Fruit fly (Drosophila melanogaster) whole organism: ENCODE results near the gene CG13047.

Experiments used
- CG8478 ChIP-seq: fragments of >200 bp; optimal IDR thresholded peaks from 2 replicates; lab custom pipeline; 2018; ENCODE audit warnings: inconsistent platforms
- Dll ChIP-seq: fragments of >200 bp; optimal IDR thresholded peaks from 2 replicates; lab custom pipeline; 2017
- EcR ChIP-seq, 2 experiments: fragments of >200 bp; optimal IDR thresholded peaks; 2 replicates each; lab custom pipeline; 2017; ENCODE audit warnings: missing biosample characterization in 2 of 2, missing genetic modification characterization in 2 of 2, missing genetic modification reagents in 2 of 2
- pan ChIP-seq: fragments of >200 bp; optimal IDR thresholded peaks from 2 replicates; lab custom pipeline; 2017
- psq ChIP-seq: fragments of >200 bp; optimal IDR thresholded peaks from 2 replicates; lab custom pipeline; 2017
- usp ChIP-seq: fragments of >200 bp; optimal IDR thresholded peaks from 2 replicates; lab custom pipeline; 2017; ENCODE audit warnings: missing biosample characterization, missing genetic modification characterization, mixed read lengths

Gene CG13047

DNA sequence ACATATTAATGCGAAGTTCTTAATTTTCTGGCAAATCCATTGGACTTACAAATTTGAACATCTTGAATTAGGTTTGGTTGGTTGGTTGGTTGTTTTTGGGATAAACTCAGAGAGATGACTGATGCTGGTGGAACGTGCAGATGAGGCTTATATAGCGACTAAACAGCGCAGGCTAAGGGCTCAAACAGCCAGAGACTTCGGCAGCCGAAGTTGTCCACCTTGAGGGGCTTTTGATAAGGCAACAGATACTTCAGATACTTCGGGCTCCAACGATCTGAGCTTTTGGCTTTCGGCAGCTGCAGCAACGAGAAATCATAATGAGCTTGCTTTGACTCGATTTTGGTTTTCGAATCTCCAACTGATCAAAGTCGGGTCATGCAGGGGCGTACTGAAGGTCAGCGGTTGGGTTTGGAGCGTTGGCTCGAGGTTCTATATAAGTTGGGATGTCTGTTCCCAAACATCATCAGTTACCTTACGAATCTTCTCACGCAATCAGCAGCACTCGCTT lies 34.3 kb upstream of the CG13047 start, which contains the start of the genes CG13041 and CG13060:
Gene CG13041 (minus strand): TSS at position 128 of the 508 bp plus-strand sequence.
Gene CG13060 (plus strand): TSS at position 458 of the 508 bp plus-strand sequence.
- no peak for TF ChIP-seq CG8478 (lab: Kevin White, UChicago)
- no peak for TF ChIP-seq usp
- TF ChIP-seq EcR (GFP tag; optimal IDR thresholded peaks at IDR 0.05; lab: Kevin White, UChicago), result no peak
- no peak for TF ChIP-seq psq
- TF ChIP-seq pan (lab: Kevin White, UChicago), result no peak
- TF ChIP-seq Dll (lab: Kevin White, UChicago), result no peak

DNA sequence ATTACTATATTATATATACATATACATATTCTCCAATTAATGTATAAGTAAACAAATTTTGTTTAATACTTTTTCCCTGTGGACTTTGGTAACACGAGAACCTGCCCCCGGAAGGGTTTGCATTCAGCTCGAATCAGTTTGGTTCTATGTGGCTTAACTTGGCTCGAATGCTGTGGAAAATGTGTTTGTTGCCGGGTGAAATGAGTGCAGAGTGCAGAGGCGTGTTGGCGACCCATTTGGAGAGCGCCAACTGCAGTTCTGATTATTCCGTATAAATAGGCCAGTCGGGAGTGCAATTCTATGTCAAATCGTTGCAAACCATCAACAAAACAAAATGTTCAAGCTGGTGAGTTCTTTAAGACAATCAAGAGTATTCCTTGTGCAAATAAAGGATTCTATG lies 32.5 kb upstream of the CG13047 start, which contains the start of gene Nplp3:
Gene Nplp3 (plus strand): TSS at position 301 of the 400 bp plus-strand sequence.
- TF ChIP-seq Dll (lab: Kevin White, UChicago) (no peak), usp (no peak), EcR (GFP tag; optimal IDR thresholded peaks at IDR 0.05; lab: Kevin White, UChicago) (no peak), pan (lab: Kevin White, UChicago) (no peak), psq (no peak), CG8478 (lab: Kevin White, UChicago) (no peak)

DNA sequence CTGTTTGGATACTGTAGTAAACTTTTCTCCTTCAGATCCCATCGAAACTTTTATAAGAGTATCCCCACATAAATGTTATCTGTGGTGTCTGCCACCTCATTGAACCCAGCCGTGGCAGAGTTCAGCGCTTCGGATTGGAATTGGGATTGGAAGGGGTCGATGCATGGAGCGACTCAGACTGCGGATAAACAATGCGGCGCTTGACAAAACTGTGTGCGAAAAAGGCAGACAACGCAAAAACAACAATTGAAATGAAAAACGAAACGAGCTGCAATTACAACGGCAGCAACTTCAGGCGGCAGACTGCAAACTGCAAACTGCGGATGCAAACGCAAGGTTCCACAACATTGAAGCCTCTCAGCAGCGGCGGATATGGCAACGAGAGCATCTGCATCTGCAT lies 28.8 kb upstream of the CG13047 start, which contains the start of gene CG13062:
Gene CG13062 (plus strand): TSS at position 301 of the 400 bp plus-strand sequence.
- TF ChIP-seq pan (lab: Kevin White, UChicago) (no peak), CG8478 (lab: Kevin White, UChicago) (no peak), psq (no peak), usp (no peak), EcR (GFP tag; optimal IDR thresholded peaks at IDR 0.05; lab: Kevin White, UChicago) (no peak), Dll (lab: Kevin White, UChicago) (no peak)

DNA sequence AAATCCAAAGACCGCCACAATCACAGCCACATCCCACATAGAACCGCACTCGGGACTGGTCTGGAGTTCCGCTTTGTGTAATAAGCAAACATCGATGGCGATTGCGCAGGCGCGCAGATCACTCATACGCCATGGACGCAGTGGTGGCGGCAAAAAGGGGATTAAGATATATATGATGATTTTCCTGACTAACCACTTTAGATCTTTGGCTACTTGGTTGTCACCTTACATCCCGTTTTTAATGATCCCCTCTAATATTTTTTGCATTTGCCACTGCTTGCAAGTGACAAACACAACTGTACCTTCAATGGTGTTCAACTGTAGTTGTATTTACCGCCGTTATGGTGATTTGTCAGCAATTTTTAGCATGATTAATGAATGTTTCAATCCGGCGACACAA lies 24.8 kb upstream of the CG13047 start:
- TF ChIP-seq psq (no peak), CG8478 (lab: Kevin White, UChicago) (no peak), pan (lab: Kevin White, UChicago) (no peak), usp (no peak), Dll (lab: Kevin White, UChicago) (no peak), EcR (GFP tag; optimal IDR thresholded peaks at IDR 0.05; lab: Kevin White, UChicago) (no peak)

DNA sequence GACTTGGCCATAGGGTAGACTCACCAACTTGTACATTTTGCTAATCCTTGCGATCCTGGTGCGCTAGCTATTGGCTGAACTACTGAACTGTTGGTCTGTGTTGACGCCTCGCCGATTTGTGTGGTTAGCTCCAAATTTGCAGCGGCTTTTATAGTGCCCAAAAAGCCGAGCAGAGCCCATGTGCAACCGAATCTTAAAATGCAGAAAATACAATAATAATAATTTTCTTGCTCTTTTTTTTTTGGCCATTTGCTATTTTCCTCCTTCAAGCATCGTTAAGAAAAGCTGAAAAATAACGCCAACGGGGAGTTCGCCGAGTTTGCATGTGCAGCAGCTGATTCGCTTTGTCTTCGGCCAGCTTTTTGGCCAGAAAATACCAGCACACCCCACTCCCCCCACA lies 23.2 kb upstream of the CG13047 start, which contains the start of gene CG13042:
Gene CG13042 (minus strand): TSS at position 101 of the 400 bp plus-strand sequence.
- TF ChIP-seq Dll (lab: Kevin White, UChicago) (no peak), CG8478 (lab: Kevin White, UChicago) (no peak), EcR (GFP tag; optimal IDR thresholded peaks at IDR 0.05; lab: Kevin White, UChicago) (no peak), psq (no peak), pan (lab: Kevin White, UChicago) (no peak)

DNA sequence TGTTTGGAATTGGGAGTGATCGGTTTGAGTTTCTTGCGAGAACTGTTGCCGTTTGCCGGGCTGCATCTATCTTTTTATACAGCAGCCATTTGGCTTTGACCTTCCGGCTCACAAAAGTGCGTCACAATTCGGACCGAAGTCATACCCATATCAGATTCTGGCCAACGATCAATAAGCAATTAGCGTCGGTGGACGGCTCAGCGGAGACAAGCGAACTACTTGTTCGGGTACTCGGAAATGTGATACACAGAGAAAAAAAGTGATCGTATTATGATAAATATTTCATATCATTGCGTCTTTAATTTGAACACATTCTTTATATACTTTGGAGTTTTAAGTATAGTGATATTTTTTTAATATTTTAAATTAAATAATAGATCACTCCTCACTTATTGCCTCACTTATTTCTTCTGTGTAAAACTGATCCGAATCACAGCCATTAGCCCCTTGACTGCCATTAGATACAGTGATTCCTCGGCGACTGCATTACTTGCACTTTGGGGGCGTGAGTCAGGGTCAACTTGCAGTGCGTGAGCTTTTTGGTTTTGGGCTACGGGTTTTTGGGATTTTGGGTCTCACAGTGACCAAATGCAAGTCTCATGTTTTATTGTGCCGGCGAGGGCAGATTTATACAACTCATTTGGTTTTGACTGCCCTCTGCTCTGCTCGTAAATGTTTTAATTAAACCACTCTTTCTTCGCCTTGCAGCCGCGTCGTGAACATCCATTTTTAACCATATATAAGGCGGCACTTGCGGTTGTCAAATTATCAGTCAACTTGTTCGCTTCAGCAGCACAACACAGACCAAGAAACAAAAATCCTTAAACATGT lies 20.8 kb upstream of the CG13047 start, which contains the start of the genes CG13043 and CG13063:
Gene CG13043 (minus strand): TSS at position 51 of the 831 bp plus-strand sequence.
Gene CG13063 (plus strand): TSS at position 781 of the 831 bp plus-strand sequence.
- TF ChIP-seq usp, result no peak

DNA sequence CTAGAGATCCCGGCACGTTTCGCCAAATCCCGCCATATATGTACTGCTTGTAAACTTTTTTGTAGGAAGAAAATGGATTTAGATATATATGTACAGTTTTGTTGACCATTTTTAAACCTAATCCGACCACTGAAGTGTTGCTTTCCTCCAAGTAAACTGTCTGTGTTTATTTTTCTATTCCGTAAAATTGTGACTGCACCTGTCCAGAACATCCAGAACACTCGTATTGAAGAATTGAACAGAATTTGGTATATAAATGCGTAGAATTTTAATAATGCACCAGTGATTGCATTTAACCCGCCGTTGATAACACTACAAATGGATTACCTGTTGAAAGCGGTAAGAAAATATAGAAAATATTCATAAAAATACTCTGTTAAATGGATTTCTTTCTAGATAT lies 18.8 kb upstream of the CG13047 start, which contains the start of gene CG43249:
Gene CG43249 (plus strand): TSS at position 301 of the 400 bp plus-strand sequence.
- TF ChIP-seq CG8478 (lab: Kevin White, UChicago), result no peak
- no peak for TF ChIP-seq EcR (GFP tag; optimal IDR thresholded peaks at IDR 0.05; lab: Kevin White, UChicago)
- no peak for TF ChIP-seq Dll (lab: Kevin White, UChicago)
- no peak for TF ChIP-seq usp
- TF ChIP-seq psq, result no peak
- no peak for TF ChIP-seq pan (lab: Kevin White, UChicago)

DNA sequence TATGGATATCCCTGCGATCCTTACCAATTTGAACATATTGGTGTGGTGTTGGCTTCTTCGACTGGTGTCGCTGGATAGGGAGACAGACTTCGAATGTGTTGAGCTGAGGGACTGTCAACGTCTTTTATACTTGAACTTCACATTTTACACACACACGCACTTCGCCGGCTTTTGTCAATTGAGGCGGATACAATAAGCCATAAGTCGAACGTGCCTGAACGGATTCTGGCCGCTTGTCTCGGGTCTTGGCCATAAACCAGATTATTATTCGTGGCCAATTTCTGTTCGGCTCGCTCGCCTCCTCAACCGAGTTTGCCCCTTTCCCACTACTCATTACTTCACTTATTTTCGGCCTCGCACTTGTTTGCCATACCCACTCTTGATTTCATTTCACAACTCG lies 17.9 kb upstream of the CG13047 start, which contains the start of gene CG13044:
Gene CG13044 (minus strand): TSS at position 101 of the 400 bp plus-strand sequence.
- no peak for TF ChIP-seq Dll (lab: Kevin White, UChicago)
- no peak for TF ChIP-seq usp
- no peak for TF ChIP-seq psq
- no peak for TF ChIP-seq CG8478 (lab: Kevin White, UChicago)
- TF ChIP-seq EcR (GFP tag; optimal IDR thresholded peaks at IDR 0.05; lab: Kevin White, UChicago), result no peak
- TF ChIP-seq pan (lab: Kevin White, UChicago), result no peak

DNA sequence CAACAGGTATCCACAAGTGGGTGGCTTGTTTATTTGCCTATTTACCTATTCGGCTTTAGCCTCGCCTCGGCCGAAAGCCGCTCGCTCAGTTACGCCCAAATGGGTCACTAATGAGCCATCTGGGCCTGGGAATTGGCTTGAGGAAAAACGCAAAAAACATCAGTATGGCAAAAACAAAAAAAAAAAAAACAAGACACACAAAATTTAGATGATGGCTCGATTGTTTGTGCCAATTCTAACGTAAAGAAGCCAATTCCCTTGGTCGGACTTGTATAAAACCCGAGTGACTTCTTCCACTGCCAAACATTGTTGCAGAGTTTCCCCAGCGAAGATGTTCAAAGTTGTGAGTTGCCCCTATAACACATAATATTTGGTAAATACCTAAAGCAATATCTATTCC lies 16.0 kb upstream of the CG13047 start, which contains the start of gene CG4982:
Gene CG4982 (plus strand): TSS at position 301 of the 400 bp plus-strand sequence.
- TF ChIP-seq Dll (lab: Kevin White, UChicago) (no peak), CG8478 (lab: Kevin White, UChicago) (no peak), psq (no peak)

DNA sequence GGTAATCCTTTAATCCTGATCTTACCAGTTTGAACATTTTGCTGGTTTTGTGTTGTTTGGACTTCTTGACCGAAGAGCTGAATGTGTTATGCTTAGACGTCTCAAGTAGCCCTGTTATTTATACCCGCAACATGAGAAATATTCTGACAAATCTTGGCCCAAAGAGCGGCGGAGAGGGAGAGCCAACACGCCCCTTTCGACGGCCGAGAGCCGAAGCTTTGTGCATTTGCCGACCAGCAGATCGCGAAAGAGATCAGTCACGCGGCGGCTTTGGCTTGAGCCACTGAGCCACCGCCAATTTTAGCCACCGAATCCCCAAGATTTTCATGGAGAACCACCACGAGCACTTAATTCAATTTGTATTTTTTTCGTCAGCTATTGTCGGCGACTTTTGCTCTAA lies 10.3 kb upstream of the CG13047 start, which contains the start of gene CG4962:
Gene CG4962 (minus strand): TSS at position 101 of the 400 bp plus-strand sequence.
- no peak for TF ChIP-seq usp

DNA sequence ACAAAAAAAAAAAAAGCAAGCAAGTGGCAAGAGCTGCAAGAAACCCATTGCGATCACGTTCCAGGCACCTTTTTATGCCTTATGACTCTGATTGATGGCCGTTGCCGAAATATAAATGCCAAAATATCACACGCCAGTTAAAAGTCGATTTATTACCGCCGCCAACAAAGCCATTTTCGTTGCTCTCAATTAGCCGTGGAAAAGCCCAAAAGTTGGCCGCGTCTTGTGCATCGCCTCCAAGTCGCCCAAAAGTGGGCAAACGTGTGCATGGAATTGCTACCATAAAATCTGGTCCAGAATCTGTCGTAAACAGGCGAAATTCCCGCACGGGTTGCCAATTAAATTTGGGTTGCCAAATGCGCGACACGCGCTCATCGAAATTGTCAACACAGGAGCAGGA lies 6.5 kb upstream of the CG13047 start:
- TF ChIP-seq pan (lab: Kevin White, UChicago) (no peak), EcR (GFP tag; optimal IDR thresholded peaks at IDR 0.05; lab: Kevin White, UChicago) (no peak), Dll (lab: Kevin White, UChicago) (no peak), usp (no peak), CG8478 (lab: Kevin White, UChicago) (no peak), psq (no peak)

DNA sequence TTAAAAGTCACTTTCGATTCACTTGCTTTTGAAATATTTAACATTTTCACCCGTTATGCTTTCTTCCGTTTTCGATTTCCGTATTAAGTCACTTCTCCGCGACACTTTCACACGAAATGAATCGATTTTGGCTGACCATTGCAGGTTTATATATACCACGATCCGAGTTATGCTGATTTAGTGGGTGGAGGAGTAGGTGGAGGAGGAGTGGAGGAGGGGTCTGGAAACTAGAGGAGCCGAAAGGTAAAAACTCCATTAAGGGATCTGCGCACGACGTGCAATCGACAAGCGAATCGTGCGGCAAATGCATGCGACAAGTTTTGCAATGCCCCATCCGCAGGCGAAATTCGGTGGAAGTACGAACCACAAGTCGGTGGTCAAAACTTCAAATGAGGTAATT lies 5.7 kb upstream of the CG13047 start, which contains the start of gene CG13045:
Gene CG13045 (minus strand): TSS at position 101 of the 400 bp plus-strand sequence.
- TF ChIP-seq pan (lab: Kevin White, UChicago) (no peak), psq (no peak), Dll (lab: Kevin White, UChicago) (no peak), EcR (GFP tag; optimal IDR thresholded peaks at IDR 0.05; lab: Kevin White, UChicago) (no peak), usp (no peak), CG8478 (lab: Kevin White, UChicago) (no peak)
